Fruit fly (Drosophila melanogaster): Measurements from ENCODE around the gene CG31131.
A peak's percentile ranks its signal among the peaks of the same experiment; 100 is the strongest.

Gene CG31131

DNA sequence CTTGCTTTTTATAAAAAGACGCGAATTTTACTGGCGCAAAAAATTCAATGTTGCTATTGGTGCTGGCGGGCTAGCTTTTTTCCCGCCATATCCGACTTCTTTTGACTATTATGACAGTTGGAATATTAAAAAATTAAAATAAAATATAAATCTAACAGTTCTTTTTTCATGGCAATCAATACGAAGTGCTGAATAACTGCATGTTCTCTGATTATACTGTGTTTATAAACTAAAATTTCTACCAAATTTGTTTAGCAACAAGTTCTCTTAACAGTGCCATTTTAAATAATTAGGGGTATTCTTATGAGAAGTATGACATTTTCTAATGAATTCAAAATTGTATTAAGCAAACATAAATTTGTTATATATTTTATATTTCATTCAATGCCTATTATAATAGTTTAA lies 43.6 kb downstream of the CG31131 start, which contains the start of gene Boh1 (continued):
- TF ChIP-seq dl (GFP tag; optimal IDR thresholded peaks at IDR 0.05; ENCODE audit: insufficient read depth in 1 of 2, partially characterized antibody in 2 of 2): no peak
- TF ChIP-seq CG32264 (GFP tag; optimal IDR thresholded peaks at IDR 0.05): no peak
- no peak for TF ChIP-seq ey (GFP tag; optimal IDR thresholded peaks at IDR 0.05)
- TF ChIP-seq CG9705 (GFP tag; optimal IDR thresholded peaks at IDR 0.05): no peak
- no peak for TF ChIP-seq pan (optimal IDR thresholded peaks at IDR 0.05)
- no peak for TF ChIP-seq br (GFP tag; optimal IDR thresholded peaks at IDR 0.05)

DNA sequence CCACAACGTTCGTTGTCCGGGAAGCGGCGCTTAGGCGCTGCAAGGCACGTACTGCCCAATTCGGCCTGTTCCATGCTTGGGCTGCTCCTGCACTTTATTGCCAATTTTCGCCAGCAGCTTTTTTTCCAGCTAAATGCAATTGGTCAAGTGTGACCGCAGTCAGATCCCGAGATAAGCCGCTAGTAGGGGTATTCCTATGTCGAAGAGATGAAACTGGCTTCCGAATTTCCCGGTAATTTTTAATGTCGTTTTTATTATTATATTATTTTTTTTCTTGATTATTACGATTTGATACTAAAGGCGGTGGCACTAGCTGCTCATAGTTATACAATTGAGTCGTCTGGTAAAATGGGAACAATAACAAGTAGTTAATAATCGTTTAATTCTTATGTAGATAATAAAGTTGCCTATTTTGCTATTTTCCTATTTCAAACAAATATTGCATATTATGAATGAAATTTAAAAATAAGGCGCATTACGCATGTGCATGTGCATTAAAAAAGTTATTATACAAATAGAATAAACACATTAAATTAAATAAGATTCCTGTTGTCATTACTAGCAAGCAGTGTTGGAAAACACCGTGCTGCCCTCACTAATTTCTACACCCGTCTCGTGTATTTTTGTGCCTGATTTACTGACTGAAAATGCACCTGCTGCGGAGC lies 46.5 kb downstream of the CG31131 start, which contains the start of the genes CG5003 and mRpS22:
Gene CG5003, minus strand, starts transcription at position 162 of the 665 bp plus-strand sequence.
Gene mRpS22, plus strand, starts transcription at position 554 of the 665 bp plus-strand sequence.
- no peak for TF ChIP-seq CG9705 (GFP tag; optimal IDR thresholded peaks at IDR 0.05)
- no peak for TF ChIP-seq CrebA (GFP tag; optimal IDR thresholded peaks at IDR 0.05; ENCODE audit: borderline replicate concordance)
- no peak for TF ChIP-seq Abd-B (GFP tag; optimal IDR thresholded peaks at IDR 0.05)
- peak; percentile 33 for TF ChIP-seq sage (GFP tag; optimal IDR thresholded peaks at IDR 0.05)
- peak; percentile 51 for TF ChIP-seq psq (GFP tag; optimal IDR thresholded peaks at IDR 0.05)
- no peak for TF ChIP-seq Vsx2 (GFP tag; optimal IDR thresholded peaks at IDR 0.05; ENCODE audit: partially characterized antibody)
- TF ChIP-seq Myc (optimal IDR thresholded peaks at IDR 0.05): peak; percentile 38
- TF ChIP-seq h (GFP tag; optimal IDR thresholded peaks at IDR 0.05): peak; percentile 64
- TF ChIP-seq woc (GFP tag; optimal IDR thresholded peaks at IDR 0.05): peak; percentile 43
- TF ChIP-seq HLH106 (tag; optimal IDR thresholded peaks at IDR 0.05): peak; percentile 75
- no peak for TF ChIP-seq brk (GFP tag; optimal IDR thresholded peaks at IDR 0.05)
- peak in 1 of 2 experiments; percentile 77 for TF ChIP-seq foxo (GFP tag; optimal IDR thresholded peaks at IDR 0.05)
- TF ChIP-seq CG32264 (GFP tag; optimal IDR thresholded peaks at IDR 0.05): no peak
- TF ChIP-seq Sp1 (GFP tag; optimal IDR thresholded peaks at IDR 0.05): peak; percentile 61
- TF ChIP-seq OdsH (GFP tag; optimal IDR thresholded peaks at IDR 0.05): peak; percentile 53
- TF ChIP-seq N (GFP tag; optimal IDR thresholded peaks at IDR 0.05): no peak
- TF ChIP-seq Hr83 (GFP tag; optimal IDR thresholded peaks at IDR 0.05; ENCODE audit: poor library complexity, severe bottlenecking): peak; percentile 29
- TF ChIP-seq dl (GFP tag; optimal IDR thresholded peaks at IDR 0.05; ENCODE audit: insufficient read depth in 1 of 2, partially characterized antibody in 2 of 2): no peak
- TF ChIP-seq dmrt93B (GFP tag; optimal IDR thresholded peaks at IDR 0.05): peak; percentile 57
- no peak for TF ChIP-seq lola (GFP tag; optimal IDR thresholded peaks at IDR 0.05)
- peak; percentile 58 for TF ChIP-seq rgr (GFP tag; optimal IDR thresholded peaks at IDR 0.05)
- peak; percentile 44 for TF ChIP-seq fru (GFP tag; optimal IDR thresholded peaks at IDR 0.05)

DNA sequence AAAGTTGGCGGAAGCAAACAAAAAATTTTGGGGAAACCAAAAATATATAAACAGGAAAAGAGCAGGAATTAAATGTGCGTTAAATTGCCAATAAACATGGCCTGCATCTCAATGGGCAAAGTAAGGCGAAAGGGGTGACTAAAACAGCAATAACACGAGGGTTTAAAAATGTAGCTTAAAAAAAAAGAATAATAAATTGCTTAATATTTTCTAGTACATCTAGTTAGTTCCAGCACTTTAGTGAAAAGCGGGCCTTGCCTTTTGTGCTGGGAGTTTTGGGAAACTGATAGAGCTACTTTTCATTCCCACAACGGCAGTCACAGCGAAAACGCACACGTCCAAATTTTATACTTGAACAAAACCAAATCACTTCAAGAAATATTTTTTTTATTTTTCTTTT lies 50.9 kb downstream of the CG31131 start, which contains the start of gene mil:
Gene mil, plus strand, starts transcription at position 301 of the 400 bp plus-strand sequence.
- TF ChIP-seq psq (GFP tag; optimal IDR thresholded peaks at IDR 0.05) (no peak), Abd-B (GFP tag; optimal IDR thresholded peaks at IDR 0.05) (no peak), CrebA (GFP tag; optimal IDR thresholded peaks at IDR 0.05; ENCODE audit: borderline replicate concordance) (no peak), Hnf4 (GFP tag; optimal IDR thresholded peaks at IDR 0.05) (no peak), fru (GFP tag; optimal IDR thresholded peaks at IDR 0.05) (no peak), Hr83 (GFP tag; optimal IDR thresholded peaks at IDR 0.05; ENCODE audit: poor library complexity, severe bottlenecking) (no peak), GATAd (GFP tag; optimal IDR thresholded peaks at IDR 0.05) (no peak)

All from whole organism, wandering third instar larva.